Worm (Caenorhabditis elegans): Measurements from ENCODE around the gene insc-1.

ce11 chrII:7411930-7412329 lies 53.2 kb downstream of the insc-1 start, which contains the start of gene K02A2.5:
- no peak for TF ChIP-seq daf-12 (tag; optimal IDR thresholded peaks at IDR 0.05)
- no peak for TF ChIP-seq lim-7 (GFP tag; IDR thresholded peaks at IDR 0.05)
- no peak for TF ChIP-seq mep-1 (tag; optimal IDR thresholded peaks at IDR 0.05)
- TF ChIP-seq D1046.2 (GFP tag; IDR thresholded peaks at IDR 0.05) = no peak
- no peak for TF ChIP-seq lsy-2 (tag; optimal IDR thresholded peaks at IDR 0.05)
- TF ChIP-seq zag-1 (tag; optimal IDR thresholded peaks at IDR 0.05) = no peak
